Fruit fly (Drosophila melanogaster): ENCODE data around the gene zyd.
A peak's percentile ranks its signal among the peaks of the same experiment; 100 is the strongest.

The zyd gene

DNA sequence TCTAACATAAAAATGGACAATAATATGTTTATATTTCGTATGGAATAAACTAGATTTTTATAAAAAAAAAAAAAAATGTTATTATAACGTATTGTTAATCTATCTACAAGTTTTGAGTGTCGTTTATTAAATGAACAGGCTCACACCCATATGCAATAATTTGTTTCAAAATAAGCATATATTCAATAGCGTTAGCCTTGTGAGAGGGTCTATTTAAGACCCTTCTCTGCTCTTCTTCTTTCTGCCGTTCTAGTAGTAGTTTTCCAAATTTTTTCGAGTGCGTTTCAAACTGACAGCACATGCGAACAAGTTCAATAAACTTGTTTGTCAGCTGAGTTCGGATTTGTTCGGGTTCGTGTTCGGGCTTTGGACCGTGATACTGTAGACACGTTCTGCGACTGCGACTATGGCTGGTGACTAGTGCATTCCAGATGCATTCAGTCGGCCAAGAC, 48.6 kb downstream of the zyd start:
- peak in 1 of 2 experiments; percentile 53 for TF ChIP-seq EcR (GFP tag; optimal IDR thresholded peaks at IDR 0.05)
- no peak for TF ChIP-seq psq (optimal IDR thresholded peaks at IDR 0.05)

DNA sequence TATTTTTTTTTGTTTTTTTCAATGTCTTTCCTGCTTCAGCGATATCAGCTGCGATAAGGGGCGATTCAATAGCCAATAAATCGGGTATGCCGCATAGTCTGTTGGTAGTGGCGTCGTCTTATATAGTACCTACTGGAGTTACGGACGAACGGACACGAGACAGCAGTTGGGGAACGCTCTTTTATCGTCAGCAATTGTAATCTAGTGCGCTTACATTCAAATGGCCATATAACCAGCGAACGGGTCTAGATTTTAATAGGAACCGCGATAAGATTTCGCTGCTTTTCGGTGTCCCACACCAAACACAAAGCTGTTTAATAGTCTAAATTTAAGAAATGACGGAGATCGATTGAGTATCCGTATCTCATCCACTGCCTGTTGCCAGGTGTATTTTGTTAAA, 50.7 kb downstream of the zyd start:
- TF ChIP-seq Dll (optimal IDR thresholded peaks at IDR 0.05) (no peak), CG8478 (optimal IDR thresholded peaks at IDR 0.05) (no peak), pan (optimal IDR thresholded peaks at IDR 0.05) (no peak), usp (GFP tag; optimal IDR thresholded peaks at IDR 0.05) (no peak), EcR (GFP tag; optimal IDR thresholded peaks at IDR 0.05) (no peak)

dm6 chrX:23082407-23082905, 59.8 kb downstream of the zyd start, which contains the start of the genes CG17163 and CG17168:
TSS of gene CG17163 (minus strand) at chrX:23082709.
TSS of gene CG17168 (plus strand) at chrX:23082738.
- TF ChIP-seq usp (GFP tag; optimal IDR thresholded peaks at IDR 0.05) (no peak), pan (optimal IDR thresholded peaks at IDR 0.05) (no peak), CG8478 (optimal IDR thresholded peaks at IDR 0.05) (no peak), psq (optimal IDR thresholded peaks at IDR 0.05) (no peak), EcR (GFP tag; optimal IDR thresholded peaks at IDR 0.05) (no peak), Dll (optimal IDR thresholded peaks at IDR 0.05) (no peak)

dm6 chrX:23084372-23084771, 61.7 kb downstream of the zyd start, which contains the start of gene CG17169:
TSS of gene CG17169 (plus strand) at chrX:23084672.
- no peak for TF ChIP-seq CG8478 (optimal IDR thresholded peaks at IDR 0.05)
